Worm (Caenorhabditis elegans) whole organism, late embryonic: ENCODE results near the gene F57E7.2.
"Not testable (repeated sequence)": the region's sequence is repeated elsewhere in the genome, so short reads cannot be mapped to it uniquely, and the experiment has no call there.

ENCODE experiments used
- F13H6.1 ChIP-seq: sonication (generic microtip); optimal IDR thresholded peaks from 2 replicates; lab custom pipeline; 2016; ENCODE audit warnings: missing genetic modification characterization, missing compliant biosample characterization
- K02D7.2 ChIP-seq: sonication (generic microtip); optimal IDR thresholded peaks from 2 replicates; lab custom pipeline; 2017; ENCODE audit warnings: mild to moderate bottlenecking, missing genetic modification characterization, missing compliant biosample characterization
- K09A11.1 ChIP-seq: sonication (generic microtip); optimal IDR thresholded peaks from 2 replicates; lab custom pipeline; 2017; ENCODE audit warnings: antibody characterized with exemption, mild to moderate bottlenecking, missing genetic modification characterization, missing compliant biosample characterization; ENCODE audit not compliant: insufficient read depth
- ahr-1 ChIP-seq: sonication (generic microtip); optimal IDR thresholded peaks from 2 replicates; lab custom pipeline; 2016; ENCODE audit warnings: missing genetic modification characterization, missing compliant biosample characterization
- ceh-18 ChIP-seq: sonication (generic microtip); optimal IDR thresholded peaks from 2 replicates; lab custom pipeline; 2016; ENCODE audit warnings: missing genetic modification characterization, missing compliant biosample characterization
- ceh-2 ChIP-seq: sonication (generic microtip); optimal IDR thresholded peaks from 2 replicates; lab custom pipeline; 2016; ENCODE audit warnings: missing genotype, missing genetic modification characterization, missing compliant biosample characterization
- ceh-22 ChIP-seq: sonication (generic microtip); optimal IDR thresholded peaks from 2 replicates; lab custom pipeline; 2017; ENCODE audit warnings: missing biosample characterization, missing genetic modification characterization
- ceh-24 ChIP-seq: sonication (generic microtip); optimal IDR thresholded peaks from 2 replicates; lab custom pipeline; 2016; ENCODE audit warnings: mild to moderate bottlenecking, missing genetic modification characterization, missing compliant biosample characterization
- ceh-30 ChIP-seq: fragments of 150-350 bp; optimal IDR thresholded peaks from 2 replicates; lab custom pipeline; 2014; ENCODE audit warnings: missing biosample characterization, missing genetic modification characterization
- ceh-9 ChIP-seq: sonication (generic microtip); optimal IDR thresholded peaks from 2 replicates; lab custom pipeline; 2016; ENCODE audit warnings: mild to moderate bottlenecking, missing genetic modification characterization, inconsistent platforms, missing compliant biosample characterization
- che-1 ChIP-seq: sonication (generic microtip); optimal IDR thresholded peaks from 2 replicates; lab custom pipeline; 2016; ENCODE audit warnings: mild to moderate bottlenecking, missing genetic modification characterization, missing compliant biosample characterization
- dmd-4 ChIP-seq: sonication (generic microtip); optimal IDR thresholded peaks from 2 replicates; lab custom pipeline; 2016; ENCODE audit warnings: borderline replicate concordance, missing genetic modification characterization, missing compliant biosample characterization
- elt-2 ChIP-seq: sonication (generic microtip); optimal IDR thresholded peaks from 2 replicates; lab custom pipeline; 2016; ENCODE audit warnings: missing genetic modification reagents, missing genetic modification characterization, missing compliant biosample characterization
- eyg-1 ChIP-seq: sonication (generic microtip); optimal IDR thresholded peaks from 2 replicates; lab custom pipeline; 2016; ENCODE audit warnings: missing genotype, missing genetic modification characterization, missing compliant biosample characterization
- fax-1 ChIP-seq: sonication (generic microtip); optimal IDR thresholded peaks from 2 replicates; lab custom pipeline; 2016; ENCODE audit warnings: missing genotype, missing genetic modification characterization, missing compliant biosample characterization
- fkh-10 ChIP-seq: fragments of 150-350 bp; optimal IDR thresholded peaks from 2 replicates; lab custom pipeline; 2014; ENCODE audit warnings: missing biosample characterization, missing genetic modification reagents, missing genetic modification characterization
- gmeb-2 ChIP-seq: sonication (generic microtip); optimal IDR thresholded peaks from 2 replicates; lab custom pipeline; 2016; ENCODE audit warnings: missing genetic modification characterization, inconsistent platforms, missing compliant biosample characterization
- hlh-13 ChIP-seq: fragments of 200-800 bp; sonication (Bioruptor generic); optimal IDR thresholded peaks from 2 replicates; lab custom pipeline; 2018; ENCODE audit warnings: mild to moderate bottlenecking, missing genetic modification characterization, missing compliant biosample characterization
- hlh-30 ChIP-seq: sonication (generic microtip); optimal IDR thresholded peaks from 2 replicates; lab custom pipeline; 2017; ENCODE audit warnings: antibody characterized with exemption, missing genetic modification characterization, missing compliant biosample characterization; ENCODE audit not compliant: insufficient read depth
- mec-3 ChIP-seq: sonication (generic microtip); optimal IDR thresholded peaks from 2 replicates; lab custom pipeline; 2016; ENCODE audit warnings: borderline replicate concordance, missing genetic modification characterization, missing compliant biosample characterization
- nfya-1 ChIP-seq: sonication (generic microtip); optimal IDR thresholded peaks from 2 replicates; lab custom pipeline; 2017; ENCODE audit warnings: missing genetic modification characterization, mild to moderate bottlenecking, missing compliant biosample characterization, antibody characterized with exemption, moderate library complexity
- nhr-11 ChIP-seq: fragments of 150-350 bp; optimal IDR thresholded peaks from 2 replicates; lab custom pipeline; 2014; ENCODE audit warnings: missing biosample characterization, missing genetic modification characterization
- odd-2 ChIP-seq: sonication (generic microtip); optimal IDR thresholded peaks from 2 replicates; lab custom pipeline; 2017; ENCODE audit warnings: antibody characterized with exemption, mild to moderate bottlenecking, missing genetic modification characterization, missing compliant biosample characterization
- pax-1 ChIP-seq: fragments of 150-350 bp; optimal IDR thresholded peaks from 2 replicates; lab custom pipeline; 2014; ENCODE audit warnings: missing biosample characterization, missing genetic modification characterization
- rnt-1 ChIP-seq: sonication (generic microtip); optimal IDR thresholded peaks from 2 replicates; lab custom pipeline; 2016; ENCODE audit warnings: missing genetic modification characterization, missing compliant biosample characterization
- sox-2 ChIP-seq: fragments of 200-800 bp; sonication (Bioruptor generic); IDR thresholded peaks from 2 replicates; pipeline ENCODE4 v1.3.6; 2022; ENCODE audit warnings: missing genetic modification reagents, missing genetic modification characterization, missing compliant biosample characterization
- syd-9 ChIP-seq: sonication (generic microtip); optimal IDR thresholded peaks from 2 replicates; lab custom pipeline; 2016; ENCODE audit warnings: mild to moderate bottlenecking, missing genetic modification characterization, moderate library complexity, missing compliant biosample characterization
- tbx-2 ChIP-seq: sonication (generic microtip); optimal IDR thresholded peaks from 2 replicates; lab custom pipeline; 2016; ENCODE audit warnings: missing genetic modification characterization, missing compliant biosample characterization
- unc-42 ChIP-seq: sonication (generic microtip); optimal IDR thresholded peaks from 2 replicates; lab custom pipeline; 2016; ENCODE audit warnings: missing genotype, missing genetic modification characterization, missing compliant biosample characterization
- unc-55 ChIP-seq: sonication (generic microtip); optimal IDR thresholded peaks from 2 replicates; lab custom pipeline; 2017; ENCODE audit warnings: missing biosample characterization, missing genetic modification reagents, missing genetic modification characterization
- unc-86 ChIP-seq: sonication (generic microtip); optimal IDR thresholded peaks from 2 replicates; lab custom pipeline; 2016; ENCODE audit warnings: missing genetic modification characterization, missing compliant biosample characterization

The F57E7.2 gene

DNA sequence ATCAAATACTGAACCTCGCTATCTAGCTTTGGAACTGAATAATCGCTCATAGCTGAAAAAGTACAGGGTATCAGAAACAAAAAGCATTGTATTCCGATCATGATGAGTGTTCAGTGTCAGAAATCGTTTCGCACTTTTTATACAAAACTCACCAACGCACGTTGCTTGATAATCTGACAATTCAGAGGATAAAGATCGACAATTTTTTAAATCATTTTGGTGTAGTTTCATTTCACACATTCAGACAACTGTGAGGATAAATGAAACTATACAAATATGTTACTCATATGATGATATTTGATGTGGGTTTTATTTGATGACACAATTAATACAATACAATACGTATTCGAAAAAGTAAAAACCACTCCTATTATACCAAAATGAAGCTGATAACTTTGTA is at the start of gene F57E7.2:
F57E7.2 (minus strand) TSS at position 101 of the 400 bp plus-strand sequence.
- TF ChIP-seq nhr-11 (tag; lab: Kevin White, UChicago) (no peak), tbx-2 (tag; lab: Kevin White, UChicago) (no peak), hlh-13 (GFP tag; lab: Kevin White, UChicago) (no peak), ahr-1 (no peak), unc-86 (tag; lab: Kevin White, UChicago) (no peak), ceh-2 (no peak), nfya-1 (tag; lab: Kevin White, UChicago) (no peak), F13H6.1 (tag; lab: Kevin White, UChicago) (no peak), sox-2 (GFP tag; lab: Robert Waterston, UW) (no peak), gmeb-2 (no peak), eyg-1 (tag; lab: Kevin White, UChicago) (no peak), ceh-9 (tag; lab: Kevin White, UChicago) (no peak), rnt-1 (tag; lab: Kevin White, UChicago) (no peak)
- TF ChIP-seq, all 69 proteins: peak for 0

DNA sequence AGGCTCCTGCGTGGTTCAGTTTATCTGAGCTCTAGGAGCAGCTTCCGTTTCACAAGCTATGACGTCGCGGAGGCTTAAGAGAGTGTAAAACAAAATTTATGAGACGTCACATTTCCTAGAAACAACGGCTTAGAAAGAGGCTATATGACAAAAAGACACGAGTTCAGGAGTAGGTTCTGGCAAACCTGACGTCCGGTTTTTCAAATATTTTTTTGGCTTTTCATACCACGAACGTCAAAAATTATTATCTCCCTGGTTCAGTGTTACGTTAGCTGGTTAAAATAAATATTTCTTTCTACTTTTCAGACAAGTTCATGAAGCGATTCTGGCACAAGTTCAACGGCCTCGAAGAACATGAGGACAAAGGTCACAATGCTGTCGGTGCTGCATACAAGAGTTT is 44.9 kb upstream of the F57E7.2 start, which contains the start of gene F36D3.16:
F36D3.16 (plus strand) TSS at position 301 of the 400 bp plus-strand sequence.
- TF ChIP-seq che-1 (no peak), odd-2 (no peak), mec-3 (tag; lab: Kevin White, UChicago) (no peak), rnt-1 (tag; lab: Kevin White, UChicago) (no peak), unc-42 (tag; lab: Kevin White, UChicago) (no peak), K09A11.1 (no peak), ceh-22 (tag; lab: Kevin White, UChicago) (no peak), ceh-24 (tag; lab: Kevin White, UChicago) (no peak), unc-55 (no peak), dmd-4 (no peak), hlh-30 (tag; lab: Kevin White, UChicago) (no peak), gmeb-2 (no peak), pax-1 (tag; lab: Kevin White, UChicago) (no peak), eyg-1 (tag; lab: Kevin White, UChicago) (no peak), ceh-9 (tag; lab: Kevin White, UChicago) (no peak), fax-1 (tag; lab: Kevin White, UChicago) (no peak)
- TF ChIP-seq, all 69 proteins: peak for 0

DNA sequence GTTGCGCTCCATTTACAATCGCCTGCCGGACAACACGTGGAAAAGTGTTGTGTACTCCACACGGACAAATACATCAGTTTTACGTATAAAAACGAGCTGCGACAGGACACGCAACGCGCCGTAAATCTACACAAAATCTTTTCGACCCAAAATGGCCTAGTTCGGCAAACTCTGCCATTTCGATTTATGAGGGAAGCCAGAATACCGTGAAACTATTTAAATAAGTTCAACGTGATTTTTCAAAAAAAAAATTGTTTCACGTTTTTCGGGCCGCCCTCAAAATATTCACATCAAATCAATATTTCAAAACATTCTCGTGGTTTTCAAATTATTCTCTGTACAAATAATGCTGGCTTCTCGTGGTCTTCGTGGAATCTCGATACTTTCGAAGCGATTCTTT is 43.9 kb upstream of the F57E7.2 start, which contains the start of gene F36D3.8:
F36D3.8 (plus strand) TSS at position 301 of the 400 bp plus-strand sequence.
- no peak for TF ChIP-seq elt-2 (tag; lab: Kevin White, UChicago)
- TF ChIP-seq syd-9 (tag; lab: Kevin White, UChicago), result no peak
- TF ChIP-seq ceh-18 (tag; lab: Kevin White, UChicago), result no peak
- TF ChIP-seq tbx-2 (tag; lab: Kevin White, UChicago), result no peak
- no peak for TF ChIP-seq fkh-10 (GFP tag; lab: Kevin White, UChicago)

DNA sequence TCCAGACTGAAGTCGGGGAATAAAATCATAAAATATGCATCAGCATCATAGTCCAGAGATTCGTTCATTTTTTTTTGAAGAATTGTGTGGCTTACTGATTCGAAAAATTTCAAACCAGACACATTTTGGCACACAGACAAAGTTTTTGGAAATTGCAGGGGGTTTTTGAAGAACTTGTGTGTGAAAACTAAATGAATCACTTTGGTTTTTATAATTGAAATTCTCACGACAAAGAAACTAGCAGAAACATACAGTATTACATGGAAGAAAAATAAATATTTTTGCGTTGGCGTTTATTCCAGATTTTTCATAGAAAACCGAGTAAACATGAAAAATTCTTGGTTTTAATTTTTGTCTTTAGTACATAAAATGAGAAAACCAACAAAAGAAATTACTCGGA is 39.3 kb upstream of the F57E7.2 start, which contains the start of gene srw-34:
srw-34 (minus strand) TSS at position 101 of the 400 bp plus-strand sequence.
- TF ChIP-seq ceh-30 (tag; lab: Kevin White, UChicago), result no peak
- TF ChIP-seq, all 69 proteins: peak for 0

DNA sequence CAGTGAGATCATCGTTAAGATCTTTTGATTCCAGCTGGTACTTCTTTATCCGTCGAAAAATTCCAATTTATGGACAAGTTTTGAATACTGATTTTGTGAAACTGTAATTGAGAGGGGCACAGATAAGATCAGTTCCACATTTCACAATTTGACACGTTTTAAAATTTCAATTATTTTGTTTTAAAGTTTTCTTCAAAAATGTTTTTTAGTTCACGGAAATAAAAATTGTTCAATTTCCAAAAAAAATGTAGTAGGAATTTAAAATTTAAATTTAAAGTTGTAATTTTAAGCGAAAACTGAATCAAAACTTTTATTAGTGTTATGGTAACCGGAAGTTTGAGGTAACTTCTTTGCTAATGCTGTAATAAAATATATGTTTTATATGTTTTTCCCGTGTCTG is 34.7 kb upstream of the F57E7.2 start, which contains the start of gene F36D3.4:
F36D3.4 (minus strand) TSS at position 101 of the 400 bp plus-strand sequence.
- no peak for TF ChIP-seq unc-86 (tag; lab: Kevin White, UChicago)
- no peak for TF ChIP-seq K02D7.2
- no peak for TF ChIP-seq che-1
- no peak for TF ChIP-seq ceh-24 (tag; lab: Kevin White, UChicago)
- no peak for TF ChIP-seq ceh-18 (tag; lab: Kevin White, UChicago)

DNA sequence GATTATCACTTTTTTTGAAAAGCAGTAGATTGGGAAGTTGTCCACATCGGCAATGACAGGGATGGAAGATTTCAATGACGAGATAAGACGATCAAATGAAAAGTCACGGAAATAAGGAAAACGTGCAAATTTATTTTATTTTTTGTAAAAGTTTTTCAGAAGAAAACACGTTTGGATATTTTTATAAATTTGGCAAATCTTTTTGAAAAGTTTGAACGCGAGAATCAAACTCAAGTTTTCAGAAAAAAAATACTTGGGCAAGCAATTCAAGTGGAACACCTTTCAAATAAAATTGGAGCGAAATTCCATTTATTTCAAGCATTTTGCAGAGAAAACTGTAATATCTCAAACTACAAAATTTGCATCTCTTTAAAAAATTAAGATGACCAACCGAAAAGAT is 32.2 kb upstream of the F57E7.2 start, which contains the start of gene F36D3.5:
F36D3.5 (minus strand) TSS at position 101 of the 400 bp plus-strand sequence.
- TF ChIP-seq odd-2; K02D7.2; hlh-30 (tag; lab: Kevin White, UChicago): not testable (repeated sequence)
